Worm (Caenorhabditis elegans) whole organism, L1 larva: ENCODE results near the gene eif-2A.

Experiments used
- ama-1 ChIP-seq: fragments of 150-350 bp; optimal IDR thresholded peaks from 2 replicates; lab custom pipeline; 2014
- blmp-1 ChIP-seq: fragments of 150-350 bp; optimal IDR thresholded peaks from 2 replicates; lab custom pipeline; 2014; ENCODE audit warnings: missing biosample characterization, missing genetic modification characterization
- lsy-2 ChIP-seq, 2 experiments: fragments of 150-350 bp; optimal IDR thresholded peaks; 2 replicates each; lab custom pipeline; 2014; ENCODE audit warnings: missing biosample characterization in 2 of 2, missing genetic modification characterization in 2 of 2
- mdl-1 ChIP-seq, 2 experiments: fragments of 150-350 bp; optimal IDR thresholded peaks; 2 replicates each; lab custom pipeline; 2014 to 2017; ENCODE audit warnings: missing biosample characterization in 2 of 2, missing genetic modification characterization in 2 of 2, inconsistent platforms in 1 of 2
- nhr-12 ChIP-seq: sonication (generic microtip); optimal IDR thresholded peaks from 2 replicates; lab custom pipeline; 2017; ENCODE audit warnings: missing biosample characterization, missing genetic modification characterization
- pqm-1 ChIP-seq: sonication (generic microtip); optimal IDR thresholded peaks from 3 replicates; lab custom pipeline; 2017; ENCODE audit warnings: missing biosample characterization, missing genetic modification characterization
- snpc-4 ChIP-seq: fragments of 150-350 bp; optimal IDR thresholded peaks from 2 replicates; lab custom pipeline; 2014; ENCODE audit warnings: missing biosample characterization, missing genetic modification characterization
- tlp-1 ChIP-seq: fragments of 150-350 bp; optimal IDR thresholded peaks from 2 replicates; lab custom pipeline; 2014; ENCODE audit warnings: missing biosample characterization, missing genetic modification characterization
- unc-130 ChIP-seq: fragments of 150-350 bp; optimal IDR thresholded peaks from 2 replicates; lab custom pipeline; 2017; ENCODE audit warnings: missing biosample characterization, missing genetic modification characterization, inconsistent platforms
- zag-1 ChIP-seq: fragments of 150-350 bp; optimal IDR thresholded peaks from 2 replicates; lab custom pipeline; 2014; ENCODE audit warnings: missing biosample characterization, missing genetic modification characterization

ce11 chrII:10370826-10371225 is 45.8 kb upstream of the eif-2A start:
- TF ChIP-seq lsy-2 (tag; optimal IDR thresholded peaks at IDR 0.05; lab: Kevin White, UChicago) (no peak), tlp-1 (tag; lab: Kevin White, UChicago) (no peak), ama-1 (lab: Kevin White, UChicago) (no peak), mdl-1 (tag; optimal IDR thresholded peaks at IDR 0.05; lab: Kevin White, UChicago) (no peak), zag-1 (no peak), snpc-4 (no peak), nhr-12 (no peak), blmp-1 (peak; percentile 52), pqm-1 (tag; lab: Kevin White, UChicago) (no peak), unc-130 (tag; lab: Kevin White, UChicago) (no peak)
